Fruit fly (Drosophila melanogaster) S2 (cell line): ENCODE results near the gene CG13606.

ENCODE experiments used
- CG8478 ChIP-seq: fragments of >200 bp; optimal IDR thresholded peaks from 2 replicates; lab custom pipeline; 2018
- CTCF ChIP-seq, 2 experiments: fragments of >200 bp; optimal IDR thresholded peaks; 2 replicates each; lab custom pipeline; 2018

dm6 chr3R:24130080-24130479 lies 42.3 kb upstream of the CG13606 start, which contains the start of the genes GatB and Tsc1:
- no peak for TF ChIP-seq CG8478
- peak in 1 of 2 experiments; percentile 12 for TF ChIP-seq CTCF (optimal IDR thresholded peaks at IDR 0.05; lab: Kevin White, UChicago)
